Fruit fly (Drosophila melanogaster): ENCODE results near the gene Gr39a.
A peak's percentile ranks its signal among the peaks of the same experiment; 100 is the strongest.

Gene Gr39a

dm6 chr2L:21266277-21266676 is 24.3 kb upstream of the Gr39a start:
- no peak for TF ChIP-seq tj (GFP tag; optimal IDR thresholded peaks at IDR 0.05)
- TF ChIP-seq Crg-1 (GFP tag; optimal IDR thresholded peaks at IDR 0.05) = no peak
- TF ChIP-seq bab1 (GFP tag; optimal IDR thresholded peaks at IDR 0.05) = no peak
- TF ChIP-seq Mnt (GFP tag; optimal IDR thresholded peaks at IDR 0.05) = no peak
- no peak for TF ChIP-seq pad (GFP tag; optimal IDR thresholded peaks at IDR 0.05)
- no peak for TF ChIP-seq CG12768 (GFP tag; optimal IDR thresholded peaks at IDR 0.05)
- no peak for TF ChIP-seq CG7045 (GFP tag; optimal IDR thresholded peaks at IDR 0.05)
- TF ChIP-seq toe (GFP tag; optimal IDR thresholded peaks at IDR 0.05) = no peak
- TF ChIP-seq cic (GFP tag; optimal IDR thresholded peaks at IDR 0.05) = no peak
- no peak for TF ChIP-seq cnc (optimal IDR thresholded peaks at IDR 0.05)
- no peak for TF ChIP-seq CG14711 (tag; optimal IDR thresholded peaks at IDR 0.05)
- TF ChIP-seq ovo (GFP tag; optimal IDR thresholded peaks at IDR 0.05) = no peak

DNA sequence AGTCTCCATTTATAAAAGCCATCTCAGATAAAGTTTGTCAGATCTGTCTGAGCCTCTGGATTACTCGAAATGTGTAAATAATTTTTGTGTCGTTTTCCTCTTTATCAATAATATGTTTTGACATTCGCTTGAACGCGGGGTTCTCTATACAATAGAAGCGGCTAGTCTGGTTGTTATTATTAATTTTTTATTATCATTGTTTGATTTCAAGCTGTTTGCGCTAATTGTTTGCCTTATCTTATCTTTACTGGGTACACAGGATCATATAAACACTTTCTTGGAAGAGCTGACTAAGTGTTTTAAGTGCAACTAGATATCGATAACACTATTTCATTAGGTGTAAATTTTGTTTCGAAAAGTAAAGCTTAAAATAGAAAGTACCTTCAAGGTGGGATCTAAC is 22.4 kb upstream of the Gr39a start:
- TF ChIP-seq CG5204 (GFP tag; optimal IDR thresholded peaks at IDR 0.05) (no peak), CG14711 (tag; optimal IDR thresholded peaks at IDR 0.05) (no peak), CG1620 (GFP tag; optimal IDR thresholded peaks at IDR 0.05) (no peak), cic (GFP tag; optimal IDR thresholded peaks at IDR 0.05) (peak; percentile 66), kay (GFP tag; ENCODE audit: borderline replicate concordance) (peak; percentile 63)

- TF ChIP-seq Clk (GFP tag; optimal IDR thresholded peaks at IDR 0.05) (no peak), tj (GFP tag; optimal IDR thresholded peaks at IDR 0.05) (peak; percentile 95)
Observed at dm6 chr2L:21289101-21289500, 1.4 kb upstream of the Gr39a start.

DNA sequence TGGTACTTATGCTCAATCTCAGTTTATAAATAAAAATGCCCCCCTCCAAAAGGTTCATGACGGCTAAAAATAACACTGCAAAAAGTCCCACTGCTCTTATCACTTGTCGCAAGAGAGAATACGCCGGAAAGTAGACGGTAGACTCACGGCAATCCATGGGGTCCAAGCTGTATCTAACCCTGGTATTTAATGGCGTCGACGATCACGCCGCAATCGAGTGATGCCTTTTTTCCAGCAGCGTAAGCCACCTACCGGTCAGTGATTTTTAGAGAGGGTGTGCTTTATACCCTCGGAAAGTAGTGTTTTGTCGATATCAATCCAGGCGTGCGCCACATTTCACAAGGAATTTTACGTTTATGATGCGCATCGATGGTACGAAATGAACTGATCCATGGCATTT is 9.0 kb downstream of the Gr39a start:
- TF ChIP-seq CG7045 (GFP tag; optimal IDR thresholded peaks at IDR 0.05) (no peak), kay (GFP tag; ENCODE audit: borderline replicate concordance) (no peak), cic (GFP tag; optimal IDR thresholded peaks at IDR 0.05) (no peak), pad (GFP tag; optimal IDR thresholded peaks at IDR 0.05) (no peak), CG33017 (tag; optimal IDR thresholded peaks at IDR 0.05) (no peak), CG11617 (GFP tag; optimal IDR thresholded peaks at IDR 0.05) (no peak), CG7101 (tag; optimal IDR thresholded peaks at IDR 0.05) (no peak), CG12768 (GFP tag; optimal IDR thresholded peaks at IDR 0.05) (no peak), cnc (optimal IDR thresholded peaks at IDR 0.05) (no peak), Crg-1 (GFP tag; optimal IDR thresholded peaks at IDR 0.05) (no peak), Mnt (GFP tag; optimal IDR thresholded peaks at IDR 0.05) (no peak), Hr96 (GFP tag; optimal IDR thresholded peaks at IDR 0.05) (no peak), CG14711 (tag; optimal IDR thresholded peaks at IDR 0.05) (no peak), toe (GFP tag; optimal IDR thresholded peaks at IDR 0.05) (no peak)

- TF ChIP-seq kay (GFP tag; ENCODE audit: borderline replicate concordance) = peak; percentile 76
- TF ChIP-seq Mnt (GFP tag; optimal IDR thresholded peaks at IDR 0.05) = no peak
Observed at dm6 chr2L:21302064-21302463, 11.5 kb downstream of the Gr39a start.

- TF ChIP-seq CG12768 (GFP tag; optimal IDR thresholded peaks at IDR 0.05) (no peak), Crg-1 (GFP tag; optimal IDR thresholded peaks at IDR 0.05) (no peak), Clk (GFP tag; optimal IDR thresholded peaks at IDR 0.05) (no peak), bab1 (GFP tag; optimal IDR thresholded peaks at IDR 0.05) (no peak), pad (GFP tag; optimal IDR thresholded peaks at IDR 0.05) (no peak), CG5204 (GFP tag; optimal IDR thresholded peaks at IDR 0.05) (no peak), CG33017 (tag; optimal IDR thresholded peaks at IDR 0.05) (no peak), cic (GFP tag; optimal IDR thresholded peaks at IDR 0.05) (no peak)
Observed at dm6 chr2L:21303655-21304532, 13.4 kb downstream of the Gr39a start.

DNA sequence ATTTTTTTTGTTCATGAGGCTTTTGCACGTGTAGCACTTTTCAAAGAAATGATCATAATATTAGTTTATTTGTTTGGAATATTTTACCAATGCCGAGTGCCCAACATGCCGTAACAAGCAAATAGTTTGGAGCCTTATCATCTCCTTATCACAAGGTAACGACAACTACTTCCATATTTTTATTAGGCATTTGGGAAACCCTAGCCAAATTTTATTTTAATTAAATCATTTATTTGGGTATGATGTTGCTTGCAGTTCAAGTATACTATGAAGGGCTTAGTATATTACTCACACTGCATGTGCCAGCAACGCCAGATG is 14.0 kb downstream of the Gr39a start:
- no peak for TF ChIP-seq CG12768 (GFP tag; optimal IDR thresholded peaks at IDR 0.05)

- TF ChIP-seq CG14711 (tag; optimal IDR thresholded peaks at IDR 0.05) (peak; percentile 56), bab1 (GFP tag; optimal IDR thresholded peaks at IDR 0.05) (peak; percentile 6), Mnt (GFP tag; optimal IDR thresholded peaks at IDR 0.05) (peak; percentile 43), tj (GFP tag; optimal IDR thresholded peaks at IDR 0.05) (peak; percentile 100), CG1620 (GFP tag; optimal IDR thresholded peaks at IDR 0.05) (peak; percentile 10), ovo (GFP tag; optimal IDR thresholded peaks at IDR 0.05) (no peak), CG7045 (GFP tag; optimal IDR thresholded peaks at IDR 0.05) (no peak)
Observed at dm6 chr2L:21307795-21308426, 17.4 kb downstream of the Gr39a start.
